Worm (Caenorhabditis elegans) whole organism, young adult: ENCODE results near the gene srh-42.

Experiments
- D2030.7 ChIP-seq: fragments of 200-800 bp; sonication (Bioruptor generic); IDR thresholded peaks from 2 replicates; pipeline ENCODE4 v1.3.6; 2022; ENCODE audit warnings: missing genetic modification reagents, missing genetic modification characterization, missing compliant biosample characterization
- F10E7.11 ChIP-seq: sonication (generic microtip); optimal IDR thresholded peaks from 2 replicates; lab custom pipeline; 2017; ENCODE audit warnings: mild to moderate bottlenecking, missing genetic modification characterization, moderate library complexity, missing compliant biosample characterization
- F49E8.2 ChIP-seq: sonication (generic microtip); optimal IDR thresholded peaks from 3 replicates; lab custom pipeline; 2017; ENCODE audit warnings: missing genetic modification characterization, mild to moderate bottlenecking, missing compliant biosample characterization, antibody characterized with exemption, moderate library complexity; ENCODE audit not compliant: insufficient read depth
- F52B5.7 ChIP-seq: sonication (generic microtip); optimal IDR thresholded peaks from 2 replicates; lab custom pipeline; 2016; ENCODE audit warnings: mild to moderate bottlenecking, missing genetic modification characterization, missing compliant biosample characterization
- K11D2.4 ChIP-seq: fragments of 200-800 bp; sonication (Bioruptor generic); IDR thresholded peaks from 2 replicates; pipeline ENCODE4 v1.3.6; 2022; ENCODE audit warnings: missing genetic modification reagents, missing genetic modification characterization, missing compliant biosample characterization
- T07F8.4 ChIP-seq: sonication (generic microtip); optimal IDR thresholded peaks from 2 replicates; lab custom pipeline; 2016; ENCODE audit warnings: mild to moderate bottlenecking, missing genetic modification characterization, moderate library complexity, missing compliant biosample characterization
- Y53G8AR.9 ChIP-seq: fragments of 200-800 bp; sonication (Bioruptor generic); conservative IDR thresholded peaks from 2 replicates; pipeline ENCODE4 v1.3.6; 2022; ENCODE audit warnings: missing genetic modification reagents, missing genetic modification characterization, missing compliant biosample characterization
- Y56A3A.18 ChIP-seq: fragments of 200-800 bp; sonication (Bioruptor generic); IDR thresholded peaks from 2 replicates; pipeline ENCODE4 v1.3.6; 2022; ENCODE audit warnings: missing genetic modification reagents, missing genetic modification characterization, missing compliant biosample characterization
- Y79H2A.3 ChIP-seq: fragments of 200-800 bp; sonication (Bioruptor generic); conservative IDR thresholded peaks from 2 replicates; pipeline ENCODE4 v1.3.6; 2022; ENCODE audit warnings: missing genetic modification reagents, missing genetic modification characterization, missing compliant biosample characterization
- ama-1 ChIP-seq, 3 experiments: fragments of 150-350 bp in 1 of 3; sonication (generic microtip) in 2 of 3; optimal IDR thresholded peaks; 2 replicates each; lab custom pipeline; 2014 to 2018; ENCODE audit warnings: missing biosample characterization in 2 of 3, missing genetic modification characterization in 2 of 3, missing genetic modification reagents in 2 of 3
- atf-7 ChIP-seq: sonication (generic microtip); optimal IDR thresholded peaks from 2 replicates; lab custom pipeline; 2017; ENCODE audit warnings: mild to moderate bottlenecking, missing genetic modification characterization, missing compliant biosample characterization
- attf-5 ChIP-seq: fragments of 200-800 bp; sonication (Bioruptor generic); optimal IDR thresholded peaks from 2 replicates; lab custom pipeline; 2018; ENCODE audit warnings: mild to moderate bottlenecking, missing genetic modification characterization, missing compliant biosample characterization
- attf-6 ChIP-seq: fragments of 200-800 bp; sonication (Bioruptor generic); IDR thresholded peaks from 2 replicates; pipeline ENCODE4 v1.3.6; 2022; ENCODE audit warnings: missing genetic modification reagents, missing genetic modification characterization, missing compliant biosample characterization
- ccch-3 ChIP-seq: fragments of 200-800 bp; sonication (Bioruptor generic); optimal IDR thresholded peaks from 2 replicates; lab custom pipeline; 2018; ENCODE audit warnings: mild to moderate bottlenecking, missing genetic modification characterization, missing compliant biosample characterization
- cebp-1 ChIP-seq, 2 experiments: fragments of 200-800 bp in 1 of 2; sonication (Bioruptor generic) in 1 of 2; sonication (generic microtip) in 1 of 2; IDR thresholded peaks in 1 of 2; optimal IDR thresholded peaks in 1 of 2; 2 replicates each; pipeline versions ENCODE4 v1.3.6 to Lab custom; 2017 to 2022; ENCODE audit warnings: missing compliant biosample characterization in 2 of 2, missing genetic modification characterization in 2 of 2, mild to moderate bottlenecking in 1 of 2, missing genetic modification reagents in 1 of 2, moderate library complexity in 1 of 2
- cebp-2 ChIP-seq: fragments of 200-800 bp; sonication (Bioruptor generic); IDR thresholded peaks from 2 replicates; pipeline ENCODE4 v1.3.6; 2022; ENCODE audit warnings: missing genetic modification characterization, missing compliant biosample characterization
- ceh-79 ChIP-seq: sonication (generic microtip); optimal IDR thresholded peaks from 2 replicates; lab custom pipeline; 2017; ENCODE audit warnings: mild to moderate bottlenecking, missing genetic modification characterization, missing compliant biosample characterization
- chd-7 ChIP-seq: sonication (generic microtip); optimal IDR thresholded peaks from 2 replicates; lab custom pipeline; 2016; ENCODE audit warnings: mild to moderate bottlenecking, missing genetic modification characterization, moderate library complexity, missing compliant biosample characterization
- dox-1 ChIP-seq: fragments of 200-800 bp; sonication (Bioruptor generic); IDR thresholded peaks from 2 replicates; pipeline ENCODE4 v1.3.6; 2022; ENCODE audit warnings: missing genetic modification reagents, missing genetic modification characterization, missing compliant biosample characterization
- egrh-3 ChIP-seq: fragments of 200-800 bp; sonication (Bioruptor generic); IDR thresholded peaks from 2 replicates; pipeline ENCODE4 v1.3.6; 2022; ENCODE audit warnings: missing genetic modification reagents, missing genetic modification characterization, missing compliant biosample characterization
- fkh-3 ChIP-seq: sonication (generic microtip); optimal IDR thresholded peaks from 2 replicates; lab custom pipeline; 2016; ENCODE audit warnings: mild to moderate bottlenecking, missing genetic modification characterization, missing compliant biosample characterization
- gei-17 ChIP-seq: fragments of 200-800 bp; sonication (Bioruptor generic); optimal IDR thresholded peaks from 2 replicates; lab custom pipeline; 2018; ENCODE audit warnings: mild to moderate bottlenecking, missing genetic modification characterization, missing compliant biosample characterization
- hmg-20 ChIP-seq: fragments of 200-800 bp; sonication (Bioruptor generic); IDR thresholded peaks from 2 replicates; pipeline ENCODE4 v1.3.6; 2022; ENCODE audit warnings: missing genetic modification reagents, missing genetic modification characterization, missing compliant biosample characterization
- hrde-1 ChIP-seq: sonication (generic microtip); optimal IDR thresholded peaks from 2 replicates; lab custom pipeline; 2016; ENCODE audit warnings: missing genetic modification characterization, mild to moderate bottlenecking, missing compliant biosample characterization, moderate library complexity, missing genotype, missing genetic modification reagents, borderline replicate concordance
- hsf-1 ChIP-seq: fragments of 200-800 bp; sonication (Bioruptor generic); IDR thresholded peaks from 2 replicates; pipeline ENCODE4 v1.3.6; 2022; ENCODE audit warnings: missing genetic modification reagents, missing genetic modification characterization, missing compliant biosample characterization
- let-607 ChIP-seq, 2 experiments: fragments of 200-800 bp in 1 of 2; sonication (Bioruptor generic) in 1 of 2; sonication (generic microtip) in 1 of 2; optimal IDR thresholded peaks; 2 replicates each; lab custom pipeline; 2016 to 2018; ENCODE audit warnings: mild to moderate bottlenecking in 2 of 2, missing compliant biosample characterization in 2 of 2, missing genetic modification characterization in 2 of 2, moderate library complexity in 2 of 2, missing genotype in 1 of 2
- lir-1 ChIP-seq: fragments of 200-800 bp; sonication (Bioruptor generic); conservative IDR thresholded peaks from 2 replicates; pipeline ENCODE4 v1.3.6; 2022; ENCODE audit warnings: missing genetic modification reagents, missing genetic modification characterization, missing compliant biosample characterization
- lsy-27 ChIP-seq: sonication (generic microtip); optimal IDR thresholded peaks from 2 replicates; lab custom pipeline; 2017; ENCODE audit warnings: missing genetic modification characterization, mild to moderate bottlenecking, missing compliant biosample characterization, antibody characterized with exemption, missing genotype, borderline replicate concordance; ENCODE audit not compliant: insufficient read depth
- madf-3 ChIP-seq: fragments of 200-800 bp; sonication (Bioruptor generic); IDR thresholded peaks from 2 replicates; pipeline ENCODE4 v1.3.6; 2022; ENCODE audit warnings: missing genetic modification reagents, missing genetic modification characterization, missing compliant biosample characterization
- madf-6 ChIP-seq: fragments of 200-800 bp; sonication (Bioruptor generic); IDR thresholded peaks from 2 replicates; pipeline ENCODE4 v1.3.6; 2022; ENCODE audit warnings: missing genetic modification reagents, missing genetic modification characterization, missing compliant biosample characterization
- madf-8 ChIP-seq: fragments of 200-800 bp; sonication (Bioruptor generic); conservative IDR thresholded peaks from 2 replicates; pipeline ENCODE4 v1.3.6; 2022; ENCODE audit warnings: missing genetic modification reagents, missing genetic modification characterization, missing compliant biosample characterization
- mcd-1 ChIP-seq: fragments of 200-800 bp; sonication (Bioruptor generic); IDR thresholded peaks from 2 replicates; pipeline ENCODE4 v1.3.6; 2022; ENCODE audit warnings: missing genetic modification reagents, missing genetic modification characterization, missing compliant biosample characterization
- mes-4 ChIP-seq: sonication (generic microtip); optimal IDR thresholded peaks from 2 replicates; lab custom pipeline; 2016; ENCODE audit warnings: missing genotype, missing genetic modification characterization, missing compliant biosample characterization
- mxl-1 ChIP-seq: sonication (generic microtip); optimal IDR thresholded peaks from 2 replicates; lab custom pipeline; 2016; ENCODE audit warnings: missing genetic modification characterization, missing compliant biosample characterization
- nfya-1 ChIP-seq: sonication (generic microtip); optimal IDR thresholded peaks from 2 replicates; lab custom pipeline; 2017; ENCODE audit warnings: antibody characterized with exemption, missing compliant biosample characterization, missing genetic modification characterization, borderline replicate concordance; ENCODE audit not compliant: insufficient read depth
- nhr-80 ChIP-seq: sonication (generic microtip); optimal IDR thresholded peaks from 2 replicates; lab custom pipeline; 2016; ENCODE audit warnings: missing genetic modification characterization, missing compliant biosample characterization
- pbrm-1 ChIP-seq: fragments of 200-800 bp; sonication (Bioruptor generic); IDR thresholded peaks from 2 replicates; pipeline ENCODE4 v1.3.6; 2022; ENCODE audit warnings: missing genetic modification reagents, missing genetic modification characterization, missing compliant biosample characterization
- sdz-38 ChIP-seq: sonication (generic microtip); optimal IDR thresholded peaks from 2 replicates; lab custom pipeline; 2016; ENCODE audit warnings: missing genotype, missing genetic modification characterization, missing compliant biosample characterization
- snpc-4 ChIP-seq, 5 experiments: fragments of 150-350 bp in 1 of 5; sonication (generic microtip) in 4 of 5; optimal IDR thresholded peaks; 2 replicates each; lab custom pipeline; 2014 to 2018; ENCODE audit warnings: missing genetic modification characterization in 5 of 5, missing biosample characterization in 3 of 5, antibody characterized with exemption in 2 of 5, mild to moderate bottlenecking in 2 of 5, missing compliant biosample characterization in 2 of 5, missing genotype in 2 of 5, moderate library complexity in 2 of 5, missing genetic modification reagents in 1 of 5
- tbx-9 ChIP-seq: sonication (generic microtip); optimal IDR thresholded peaks from 2 replicates; lab custom pipeline; 2016; ENCODE audit warnings: borderline replicate concordance, missing genetic modification characterization, inconsistent platforms, missing compliant biosample characterization
- unc-130 ChIP-seq: sonication (generic microtip); optimal IDR thresholded peaks from 2 replicates; lab custom pipeline; 2016; ENCODE audit warnings: missing genetic modification reagents, missing genetic modification characterization, missing compliant biosample characterization
- unc-62 ChIP-seq: fragments of 150-350 bp; optimal IDR thresholded peaks from 2 replicates; lab custom pipeline; 2014; ENCODE audit warnings: missing biosample characterization, missing genetic modification reagents, missing genetic modification characterization
- ztf-18 ChIP-seq: sonication (generic microtip); optimal IDR thresholded peaks from 2 replicates; lab custom pipeline; 2016; ENCODE audit warnings: missing genotype, mild to moderate bottlenecking, missing genetic modification characterization, missing compliant biosample characterization
- ztf-25 ChIP-seq: fragments of 200-800 bp; sonication (Bioruptor generic); IDR thresholded peaks from 2 replicates; pipeline ENCODE4 v1.3.6; 2022; ENCODE audit warnings: missing genetic modification reagents, missing genetic modification characterization, missing compliant biosample characterization
- ztf-6 ChIP-seq: fragments of 200-800 bp; sonication (Bioruptor generic); IDR thresholded peaks from 2 replicates; pipeline ENCODE4 v1.3.6; 2022; ENCODE audit warnings: missing genetic modification reagents, missing genetic modification characterization, missing compliant biosample characterization

The srh-42 gene

ce11 chrII:14247748-14248502, 40.9 kb downstream of the srh-42 start (continued):
- 0 out of 2 replicates have a peak, but pooled peaks have one; percentile 11 for TF ChIP-seq Y79H2A.3 (GFP tag; lab: Robert Waterston, UW)
- no peak for TF ChIP-seq D2030.7
- no peak for TF ChIP-seq hmg-20 (GFP tag; lab: Robert Waterston, UW)
- no peak for TF ChIP-seq Y56A3A.18 (GFP tag; lab: Robert Waterston, UW)
- no peak for TF ChIP-seq K11D2.4 (GFP tag; lab: Robert Waterston, UW)
- TF ChIP-seq madf-3 (GFP tag; lab: Robert Waterston, UW): no peak
- peak; percentile 90 for TF ChIP-seq nhr-80 (tag; lab: Kevin White, UChicago)
- no peak for TF ChIP-seq T07F8.4 (tag; lab: Kevin White, UChicago)
- no peak for TF ChIP-seq atf-7
- peak; percentile 43; the same call in 1 of the 2 replicates for TF ChIP-seq dox-1 (GFP tag; lab: Robert Waterston, UW)
- TF ChIP-seq mes-4 (tag; lab: Kevin White, UChicago): no peak
- 0 out of 2 replicates have a peak, but pooled peaks have one; percentile 5 for TF ChIP-seq hsf-1
- no peak for TF ChIP-seq madf-6
- TF ChIP-seq F49E8.2 (tag; lab: Kevin White, UChicago): no peak
- TF ChIP-seq attf-6: no peak
- TF ChIP-seq tbx-9 (tag; lab: Kevin White, UChicago): no peak
- peak; percentile 29 for TF ChIP-seq attf-5 (GFP tag; lab: Kevin White, UChicago)
- TF ChIP-seq nfya-1: no peak
- peak; percentile 28; the same call in 1 of the 2 replicates for TF ChIP-seq mcd-1 (GFP tag; lab: Robert Waterston, UW)
- TF ChIP-seq ccch-3 (GFP tag; lab: Kevin White, UChicago): no peak
- TF ChIP-seq unc-130: no peak
- no peak for TF ChIP-seq ztf-6 (GFP tag; lab: Robert Waterston, UW)
- no peak for TF ChIP-seq chd-7 (tag; lab: Kevin White, UChicago)
- no peak for TF ChIP-seq fkh-3 (tag; lab: Kevin White, UChicago)
- no peak for TF ChIP-seq hrde-1 (tag; lab: Kevin White, UChicago)
- no peak for TF ChIP-seq sdz-38 (tag; lab: Kevin White, UChicago)
- TF ChIP-seq snpc-4 (GFP tag; optimal IDR thresholded peaks at IDR 0.05; lab: Kevin White, UChicago): no peak
- peak in 1 of 4 experiments; percentile 6 for TF ChIP-seq snpc-4 (tag; optimal IDR thresholded peaks at IDR 0.05; lab: Kevin White, UChicago)
- no peak for TF ChIP-seq cebp-1 (GFP tag; IDR thresholded peaks at IDR 0.05; lab: Robert Waterston, UW)
- TF ChIP-seq cebp-1 (tag; optimal IDR thresholded peaks at IDR 0.05; lab: Kevin White, UChicago): peak; percentile 33
- no peak; the same call in 1 of the 2 replicates for TF ChIP-seq madf-8 (GFP tag; lab: Robert Waterston, UW)
- TF ChIP-seq F10E7.11 (tag; lab: Kevin White, UChicago): no peak
- TF ChIP-seq let-607 (tag; optimal IDR thresholded peaks at IDR 0.05; lab: Kevin White, UChicago): no peak
- TF ChIP-seq lsy-27 (tag; lab: Kevin White, UChicago): no peak
- no peak for TF ChIP-seq gei-17
- peak; percentile 46 for TF ChIP-seq unc-62 (GFP tag; lab: Kevin White, UChicago)
- TF ChIP-seq mxl-1 (tag; lab: Kevin White, UChicago): no peak
- TF ChIP-seq ceh-79 (tag; lab: Kevin White, UChicago): no peak
- no peak for TF ChIP-seq pbrm-1 (GFP tag; lab: Robert Waterston, UW)
- TF ChIP-seq lir-1 (GFP tag; lab: Robert Waterston, UW): no peak
- no peak for TF ChIP-seq ama-1 (optimal IDR thresholded peaks at IDR 0.05; lab: Kevin White, UChicago)
- no peak for TF ChIP-seq ama-1 (GFP tag; optimal IDR thresholded peaks at IDR 0.05; lab: Kevin White, UChicago)
- TF ChIP-seq ztf-18 (tag; lab: Kevin White, UChicago): peak; percentile 51
- peak; percentile 17; the same call in 1 of the 2 replicates for TF ChIP-seq egrh-3 (GFP tag; lab: Robert Waterston, UW)
- no peak for TF ChIP-seq ztf-25
- TF ChIP-seq cebp-2 (GFP tag; lab: Robert Waterston, UW): no peak
- TF ChIP-seq F52B5.7 (tag; lab: Kevin White, UChicago): no peak
- no peak for TF ChIP-seq Y53G8AR.9 (GFP tag; lab: Robert Waterston, UW)
